Worm (Caenorhabditis elegans): Measurements from ENCODE around the gene C06A6.7.

The C06A6.7 gene

ce11 chrIV:7789521-7789949 lies 48.8 kb downstream of the C06A6.7 start, which contains the start of gene imp-3 (continued):
- TF ChIP-seq hmg-20 (GFP tag; IDR thresholded peaks at IDR 0.05) (0 out of 2 replicates have a peak, but pooled peaks have one; percentile 46), ceh-40 (GFP tag; IDR thresholded peaks at IDR 0.05) (peak; percentile 76), K12H6.12 (tag; optimal IDR thresholded peaks at IDR 0.05) (peak; percentile 51), mes-4 (tag; optimal IDR thresholded peaks at IDR 0.05) (no peak), hrde-1 (tag; optimal IDR thresholded peaks at IDR 0.05; ENCODE audit: borderline replicate concordance) (peak; percentile 70), unc-62 (GFP tag; optimal IDR thresholded peaks at IDR 0.05) (no peak), cebp-1 (GFP tag; IDR thresholded peaks at IDR 0.05) (no peak), cebp-1 (tag; optimal IDR thresholded peaks at IDR 0.05) (peak; percentile 76), ceh-100 (GFP tag; IDR thresholded peaks at IDR 0.05) (peak; percentile 60), mxl-1 (tag; optimal IDR thresholded peaks at IDR 0.05) (no peak), snpc-4 (GFP tag; optimal IDR thresholded peaks at IDR 0.05) (no peak), snpc-4 (tag; optimal IDR thresholded peaks at IDR 0.05) (peak in 2 of 4 experiments; percentile 27 to 44), ceh-79 (tag; optimal IDR thresholded peaks at IDR 0.05) (peak; percentile 49), ceh-58 (GFP tag; IDR thresholded peaks at IDR 0.05) (0 out of 2 replicates have a peak, but pooled peaks have one; percentile 10), ztf-26 (tag; optimal IDR thresholded peaks at IDR 0.05) (no peak), snpc-3.4 (tag; optimal IDR thresholded peaks at IDR 0.05) (peak; percentile 22), F39B2.1 (GFP tag; IDR thresholded peaks at IDR 0.05) (peak; percentile 61; the same call in 1 of the 2 replicates), F37B4.10 (GFP tag; IDR thresholded peaks at IDR 0.05) (no peak), nfya-2 (GFP tag; IDR thresholded peaks at IDR 0.05) (no peak), F49E8.2 (tag; optimal IDR thresholded peaks at IDR 0.05; ENCODE audit: insufficient read depth) (peak; percentile 81), snpc-1.3 (tag; optimal IDR thresholded peaks at IDR 0.05; ENCODE audit: insufficient read depth) (peak; percentile 11), F57A8.1 (GFP tag; optimal IDR thresholded peaks at IDR 0.05) (no peak), let-526 (GFP tag; IDR thresholded peaks at IDR 0.05) (no peak), sea-2 (GFP tag; IDR thresholded peaks at IDR 0.05) (no peak), lin-26 (GFP tag; IDR thresholded peaks at IDR 0.05) (peak; percentile 77), madf-6 (GFP tag; IDR thresholded peaks at IDR 0.05) (peak; percentile 72), B0261.1 (tag; optimal IDR thresholded peaks at IDR 0.05) (no peak), Y53F4B.3 (GFP tag; IDR thresholded peaks at IDR 0.05) (no peak), ekl-4 (GFP tag; IDR thresholded peaks at IDR 0.05) (peak; percentile 83), hsf-1 (GFP tag; IDR thresholded peaks at IDR 0.05) (peak; percentile 75), ztf-25 (GFP tag; IDR thresholded peaks at IDR 0.05) (0 out of 2 replicates have a peak, but pooled peaks have one; percentile 66), lin-40 (tag; optimal IDR thresholded peaks at IDR 0.05) (peak; percentile 60), attf-3 (GFP tag; conservative IDR thresholded peaks at IDR 0.05) (0 out of 2 replicates have a peak, but pooled peaks have one; percentile 27), madf-10 (tag; optimal IDR thresholded peaks at IDR 0.05) (peak; percentile 45), attf-6 (GFP tag; IDR thresholded peaks at IDR 0.05) (no peak; the same call in 1 of the 2 replicates), dox-1 (GFP tag; IDR thresholded peaks at IDR 0.05) (peak; percentile 68; the same call in 1 of the 2 replicates), F52B5.7 (tag; optimal IDR thresholded peaks at IDR 0.05) (peak; percentile 84), mcd-1 (GFP tag; IDR thresholded peaks at IDR 0.05) (peak; percentile 73), ztf-22 (GFP tag; optimal IDR thresholded peaks at IDR 0.05) (no peak), ztf-3 (GFP tag; optimal IDR thresholded peaks at IDR 0.05) (no peak), nhr-27 (tag; optimal IDR thresholded peaks at IDR 0.05) (no peak), athp-1 (tag; optimal IDR thresholded peaks at IDR 0.05) (peak; percentile 88), ztf-18 (tag; optimal IDR thresholded peaks at IDR 0.05) (peak; percentile 18), ZK185.1 (tag; optimal IDR thresholded peaks at IDR 0.05; ENCODE audit: poor library complexity, severe bottlenecking) (peak; percentile 12), T26A5.8 (tag; optimal IDR thresholded peaks at IDR 0.05) (no peak), K11D2.4 (GFP tag; IDR thresholded peaks at IDR 0.05) (peak; percentile 61), hlh-26 (GFP tag; conservative IDR thresholded peaks at IDR 0.05) (no peak), ztf-28 (GFP tag; IDR thresholded peaks at IDR 0.05) (0 out of 2 replicates have a peak, but pooled peaks have one; percentile 35)
